Worm (Caenorhabditis elegans) whole organism, L2 larva: ENCODE results near the gene F11A10.5.

Experiments
- mdl-1 ChIP-seq, 2 experiments: fragments of 150-350 bp in 1 of 2; sonication (generic microtip) in 1 of 2; optimal IDR thresholded peaks; 2 replicates each; lab custom pipeline; 2017; ENCODE audit warnings: missing biosample characterization in 2 of 2, missing genetic modification characterization in 2 of 2
- nhr-12 ChIP-seq: fragments of 150-350 bp; optimal IDR thresholded peaks from 2 replicates; lab custom pipeline; 2014; ENCODE audit warnings: missing biosample characterization, missing genetic modification characterization
- skn-1 ChIP-seq: sonication (generic microtip); optimal IDR thresholded peaks from 2 replicates; lab custom pipeline; 2017; ENCODE audit warnings: missing biosample characterization, missing genetic modification characterization

DNA sequence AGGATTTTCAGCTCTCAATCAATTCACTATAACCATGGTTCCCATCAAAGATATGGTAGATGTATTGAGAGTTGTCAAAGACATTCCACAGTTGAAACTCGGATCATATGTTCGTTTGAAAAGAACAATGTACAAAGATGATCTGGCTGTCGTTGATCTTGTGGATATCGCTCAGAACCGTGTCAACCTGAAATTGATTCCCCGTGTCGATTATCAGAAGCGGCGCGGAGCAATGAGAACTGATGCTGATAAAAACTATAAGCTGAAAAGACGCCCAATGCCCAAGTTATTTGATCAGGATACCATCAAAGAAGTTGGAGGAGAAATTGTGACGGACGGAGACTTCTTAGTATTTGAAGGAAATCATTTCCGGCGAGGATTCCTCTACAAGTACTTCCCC, 41.5 kb upstream of the F11A10.5 start:
- TF ChIP-seq nhr-12 (tag; lab: Kevin White, UChicago) (no peak), skn-1 (tag; lab: Kevin White, UChicago) (no peak), mdl-1 (tag; optimal IDR thresholded peaks at IDR 0.05; lab: Kevin White, UChicago) (no peak)
